Worm (Caenorhabditis elegans) whole organism, late embryonic: ENCODE data around the gene grl-14.
A peak's percentile ranks its signal among the peaks of the same experiment; 100 is the strongest.

ENCODE experiments used
- C08G9.2 ChIP-seq: sonication (generic microtip); optimal IDR thresholded peaks from 2 replicates; lab custom pipeline; 2016; ENCODE audit warnings: mild to moderate bottlenecking, missing genetic modification characterization, moderate library complexity, missing compliant biosample characterization
- C38D4.7 ChIP-seq: fragments of 200-800 bp; sonication (Bioruptor generic); optimal IDR thresholded peaks from 2 replicates; lab custom pipeline; 2018; ENCODE audit warnings: mild to moderate bottlenecking, missing genetic modification characterization, moderate library complexity, missing compliant biosample characterization
- K02D7.2 ChIP-seq: sonication (generic microtip); optimal IDR thresholded peaks from 2 replicates; lab custom pipeline; 2017; ENCODE audit warnings: mild to moderate bottlenecking, missing genetic modification characterization, missing compliant biosample characterization
- ama-1 ChIP-seq: fragments of 150-350 bp; optimal IDR thresholded peaks from 2 replicates; lab custom pipeline; 2014
- ceh-14 ChIP-seq: sonication (generic microtip); optimal IDR thresholded peaks from 2 replicates; lab custom pipeline; 2016; ENCODE audit warnings: missing genotype, missing genetic modification characterization, missing compliant biosample characterization
- ceh-18 ChIP-seq: sonication (generic microtip); optimal IDR thresholded peaks from 2 replicates; lab custom pipeline; 2016; ENCODE audit warnings: missing genetic modification characterization, missing compliant biosample characterization
- ceh-19 ChIP-seq: fragments of 200-800 bp; sonication (Bioruptor generic); optimal IDR thresholded peaks from 2 replicates; lab custom pipeline; 2018; ENCODE audit warnings: mild to moderate bottlenecking, missing genetic modification characterization, missing compliant biosample characterization
- ceh-24 ChIP-seq: sonication (generic microtip); optimal IDR thresholded peaks from 2 replicates; lab custom pipeline; 2016; ENCODE audit warnings: mild to moderate bottlenecking, missing genetic modification characterization, missing compliant biosample characterization
- ceh-30 ChIP-seq: fragments of 150-350 bp; optimal IDR thresholded peaks from 2 replicates; lab custom pipeline; 2014; ENCODE audit warnings: missing biosample characterization, missing genetic modification characterization
- ceh-31 ChIP-seq: sonication (generic microtip); optimal IDR thresholded peaks from 2 replicates; lab custom pipeline; 2016; ENCODE audit warnings: missing genetic modification characterization, missing compliant biosample characterization
- ceh-34 ChIP-seq: sonication (generic microtip); optimal IDR thresholded peaks from 2 replicates; lab custom pipeline; 2016; ENCODE audit warnings: mild to moderate bottlenecking, missing genetic modification characterization, missing compliant biosample characterization
- ceh-48 ChIP-seq: sonication (generic microtip); optimal IDR thresholded peaks from 2 replicates; lab custom pipeline; 2016; ENCODE audit warnings: missing genetic modification characterization, inconsistent platforms, missing compliant biosample characterization
- ceh-6 ChIP-seq: fragments of 200-800 bp; sonication (Bioruptor generic); optimal IDR thresholded peaks from 2 replicates; lab custom pipeline; 2018; ENCODE audit warnings: mild to moderate bottlenecking, missing genetic modification characterization, missing compliant biosample characterization
- elt-4 ChIP-seq: sonication (generic microtip); optimal IDR thresholded peaks from 2 replicates; lab custom pipeline; 2016; ENCODE audit warnings: missing genetic modification characterization, missing compliant biosample characterization
- ets-4 ChIP-seq: sonication (generic microtip); optimal IDR thresholded peaks from 2 replicates; lab custom pipeline; 2016; ENCODE audit warnings: missing genetic modification characterization, missing compliant biosample characterization
- fax-1 ChIP-seq: sonication (generic microtip); optimal IDR thresholded peaks from 2 replicates; lab custom pipeline; 2016; ENCODE audit warnings: missing genotype, missing genetic modification characterization, missing compliant biosample characterization
- fkh-10 ChIP-seq: fragments of 150-350 bp; optimal IDR thresholded peaks from 2 replicates; lab custom pipeline; 2014; ENCODE audit warnings: missing biosample characterization, missing genetic modification reagents, missing genetic modification characterization
- gmeb-2 ChIP-seq: sonication (generic microtip); optimal IDR thresholded peaks from 2 replicates; lab custom pipeline; 2016; ENCODE audit warnings: missing genetic modification characterization, inconsistent platforms, missing compliant biosample characterization
- hlh-13 ChIP-seq: fragments of 200-800 bp; sonication (Bioruptor generic); optimal IDR thresholded peaks from 2 replicates; lab custom pipeline; 2018; ENCODE audit warnings: mild to moderate bottlenecking, missing genetic modification characterization, missing compliant biosample characterization
- hlh-15 ChIP-seq: sonication (generic microtip); optimal IDR thresholded peaks from 2 replicates; lab custom pipeline; 2016; ENCODE audit warnings: missing genetic modification characterization, missing compliant biosample characterization
- hlh-6 ChIP-seq: sonication (generic microtip); optimal IDR thresholded peaks from 2 replicates; lab custom pipeline; 2016; ENCODE audit warnings: missing genotype, missing genetic modification characterization, missing compliant biosample characterization
- lim-6 ChIP-seq: sonication (generic microtip); optimal IDR thresholded peaks from 2 replicates; lab custom pipeline; 2016; ENCODE audit warnings: missing genetic modification characterization, missing compliant biosample characterization
- mec-3 ChIP-seq: sonication (generic microtip); optimal IDR thresholded peaks from 2 replicates; lab custom pipeline; 2016; ENCODE audit warnings: borderline replicate concordance, missing genetic modification characterization, missing compliant biosample characterization
- nfya-1 ChIP-seq: sonication (generic microtip); optimal IDR thresholded peaks from 2 replicates; lab custom pipeline; 2017; ENCODE audit warnings: missing genetic modification characterization, mild to moderate bottlenecking, missing compliant biosample characterization, antibody characterized with exemption, moderate library complexity
- pax-1 ChIP-seq: fragments of 150-350 bp; optimal IDR thresholded peaks from 2 replicates; lab custom pipeline; 2014; ENCODE audit warnings: missing biosample characterization, missing genetic modification characterization
- pha-4 ChIP-seq: fragments of 150-350 bp; optimal IDR thresholded peaks from 2 replicates; lab custom pipeline; 2018; ENCODE audit warnings: missing biosample characterization, missing genetic modification reagents, missing genetic modification characterization
- ref-2 ChIP-seq: sonication (generic microtip); optimal IDR thresholded peaks from 2 replicates; lab custom pipeline; 2016; ENCODE audit warnings: missing genetic modification characterization, missing compliant biosample characterization
- rnt-1 ChIP-seq: sonication (generic microtip); optimal IDR thresholded peaks from 2 replicates; lab custom pipeline; 2016; ENCODE audit warnings: missing genetic modification characterization, missing compliant biosample characterization
- syd-9 ChIP-seq: sonication (generic microtip); optimal IDR thresholded peaks from 2 replicates; lab custom pipeline; 2016; ENCODE audit warnings: mild to moderate bottlenecking, missing genetic modification characterization, moderate library complexity, missing compliant biosample characterization
- tbx-2 ChIP-seq: sonication (generic microtip); optimal IDR thresholded peaks from 2 replicates; lab custom pipeline; 2016; ENCODE audit warnings: missing genetic modification characterization, missing compliant biosample characterization
- tbx-7 ChIP-seq: sonication (generic microtip); optimal IDR thresholded peaks from 2 replicates; lab custom pipeline; 2016; ENCODE audit warnings: missing genotype, missing genetic modification characterization, missing compliant biosample characterization
- ttx-3 ChIP-seq: sonication (generic microtip); optimal IDR thresholded peaks from 2 replicates; lab custom pipeline; 2016; ENCODE audit warnings: missing genetic modification reagents, missing genetic modification characterization, missing compliant biosample characterization
- unc-3 ChIP-seq, 2 experiments: fragments of 200-800 bp in 1 of 2; sonication (Bioruptor generic) in 1 of 2; sonication (generic microtip) in 1 of 2; conservative IDR thresholded peaks in 1 of 2; optimal IDR thresholded peaks in 1 of 2; 2 replicates each; pipeline versions ENCODE4 v1.3.6 to Lab custom; 2016 to 2022; ENCODE audit warnings: missing compliant biosample characterization in 2 of 2, missing genetic modification characterization in 2 of 2, missing genetic modification reagents in 1 of 2
- unc-55 ChIP-seq: sonication (generic microtip); optimal IDR thresholded peaks from 2 replicates; lab custom pipeline; 2017; ENCODE audit warnings: missing biosample characterization, missing genetic modification reagents, missing genetic modification characterization
- unc-86 ChIP-seq: sonication (generic microtip); optimal IDR thresholded peaks from 2 replicates; lab custom pipeline; 2016; ENCODE audit warnings: missing genetic modification characterization, missing compliant biosample characterization
- ztf-16 ChIP-seq: sonication (generic microtip); optimal IDR thresholded peaks from 2 replicates; lab custom pipeline; 2017; ENCODE audit warnings: missing genetic modification characterization, missing compliant biosample characterization

grl-14 gene

ce11 chrV:20832554-20832963 is 7.2 kb downstream of the grl-14 start (continued):
- TF ChIP-seq ceh-30 (tag; lab: Kevin White, UChicago), result no peak
- TF ChIP-seq ceh-48 (tag; lab: Kevin White, UChicago), result peak; percentile 64
- TF ChIP-seq fkh-10 (GFP tag; lab: Kevin White, UChicago), result no peak
- no peak for TF ChIP-seq ceh-18 (tag; lab: Kevin White, UChicago)
- TF ChIP-seq hlh-13 (GFP tag; lab: Kevin White, UChicago), result no peak
- no peak for TF ChIP-seq pax-1 (tag; lab: Kevin White, UChicago)
- peak; percentile 72 for TF ChIP-seq tbx-2 (tag; lab: Kevin White, UChicago)
- TF ChIP-seq nfya-1 (tag; lab: Kevin White, UChicago), result no peak
- no peak for TF ChIP-seq mec-3 (tag; lab: Kevin White, UChicago)
- no peak for TF ChIP-seq syd-9 (tag; lab: Kevin White, UChicago)
- TF ChIP-seq tbx-7, result peak; percentile 23
- no peak for TF ChIP-seq unc-55 (GFP tag; lab: Kevin White, UChicago)
- TF ChIP-seq unc-3 (GFP tag; conservative IDR thresholded peaks at IDR 0.05; lab: Robert Waterston, UW), result no peak
- peak; percentile 10 for TF ChIP-seq unc-3 (tag; optimal IDR thresholded peaks at IDR 0.05; lab: Kevin White, UChicago)
- no peak for TF ChIP-seq ama-1 (lab: Kevin White, UChicago)
- TF ChIP-seq hlh-15 (tag; lab: Kevin White, UChicago), result no peak
- no peak for TF ChIP-seq K02D7.2 (tag; lab: Kevin White, UChicago)
- peak; percentile 72 for TF ChIP-seq ceh-31
- TF ChIP-seq C08G9.2 (tag; lab: Kevin White, UChicago), result peak; percentile 11
- TF ChIP-seq ceh-6 (GFP tag; lab: Kevin White, UChicago), result no peak
- no peak for TF ChIP-seq ceh-24 (tag; lab: Kevin White, UChicago)
- TF ChIP-seq pha-4 (tag; lab: Kevin White, UChicago), result no peak
- TF ChIP-seq ceh-34 (tag; lab: Kevin White, UChicago), result peak; percentile 1
- TF ChIP-seq elt-4 (tag; lab: Kevin White, UChicago), result no peak

ce11 chrV:20837765-20838164 is 12.4 kb downstream of the grl-14 start, which contains the start of gene mrps-12:
TSS of gene mrps-12 (plus strand) at chrV:20838080.
- TF ChIP-seq unc-55 (GFP tag; lab: Kevin White, UChicago), result no peak
- TF ChIP-seq nfya-1 (tag; lab: Kevin White, UChicago), result peak; percentile 1
- TF ChIP-seq tbx-2 (tag; lab: Kevin White, UChicago), result no peak
- TF ChIP-seq, all 69 proteins: peak for 1

ce11 chrV:20838565-20838964 is 13.2 kb downstream of the grl-14 start, which contains the start of gene exos-7:
TSS of gene exos-7 (plus strand) at chrV:20838865.
- TF ChIP-seq fax-1 (no peak), ets-4 (no peak), unc-86 (tag; lab: Kevin White, UChicago) (no peak), K02D7.2 (tag; lab: Kevin White, UChicago) (no peak), unc-55 (GFP tag; lab: Kevin White, UChicago) (no peak), ztf-16 (tag; lab: Kevin White, UChicago) (no peak), ceh-30 (tag; lab: Kevin White, UChicago) (no peak), C38D4.7 (GFP tag; lab: Kevin White, UChicago) (no peak), ceh-14 (tag; lab: Kevin White, UChicago) (no peak), ceh-34 (tag; lab: Kevin White, UChicago) (no peak), lim-6 (tag; lab: Kevin White, UChicago) (no peak), ceh-19 (GFP tag; lab: Kevin White, UChicago) (no peak), elt-4 (tag; lab: Kevin White, UChicago) (no peak), gmeb-2 (tag; lab: Kevin White, UChicago) (no peak), hlh-6 (tag; lab: Kevin White, UChicago) (no peak), ttx-3 (no peak), ceh-6 (GFP tag; lab: Kevin White, UChicago) (no peak)

ce11 chrV:20839307-20839909 is 14.0 kb downstream of the grl-14 start:
- TF ChIP-seq rnt-1 (tag; lab: Kevin White, UChicago) (peak; percentile 11), tbx-2 (tag; lab: Kevin White, UChicago) (peak; percentile 35), C08G9.2 (tag; lab: Kevin White, UChicago) (peak; percentile 63), ceh-31 (peak; percentile 62), ref-2 (tag; lab: Kevin White, UChicago) (peak; percentile 49), ceh-34 (tag; lab: Kevin White, UChicago) (peak; percentile 10), tbx-7 (peak; percentile 4)
- TF ChIP-seq, all 69 proteins: peak for 7; not testable (repeated sequence) for 62
